Worm (Caenorhabditis elegans) whole organism, L4/young adult: ENCODE results near the gene irld-63.

Experiments
- dao-5 ChIP-seq: sonication (generic microtip); optimal IDR thresholded peaks from 2 replicates; lab custom pipeline; 2016; ENCODE audit warnings: missing genotype, missing genetic modification characterization, moderate library complexity, missing compliant biosample characterization
- him-1 ChIP-seq: sonication (generic microtip); optimal IDR thresholded peaks from 2 replicates; lab custom pipeline; 2016; ENCODE audit warnings: missing genotype, missing genetic modification reagents, missing genetic modification characterization, missing compliant biosample characterization

DNA sequence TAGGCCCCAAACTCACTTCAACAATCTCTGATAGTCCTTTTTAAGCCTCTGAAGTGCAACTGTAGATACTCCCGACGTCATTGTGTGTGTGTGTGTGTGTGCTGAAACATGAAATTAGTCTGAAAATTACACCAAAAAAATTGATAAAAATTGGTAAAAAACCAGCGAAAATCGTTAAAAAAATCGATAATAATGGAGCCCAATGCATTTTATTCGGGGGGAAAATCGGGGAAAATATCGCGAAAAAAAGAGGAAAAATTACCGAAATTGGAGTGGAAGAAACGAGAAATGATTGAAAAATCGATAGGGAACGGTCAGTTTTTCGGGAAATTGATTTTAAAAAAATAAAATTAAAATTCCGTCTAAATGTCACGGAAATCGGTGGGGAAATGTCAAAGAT, 30.3 kb upstream of the irld-63 start, which contains the start of gene ubc-26:
- TF ChIP-seq dao-5 (tag; lab: Kevin White, UChicago) = no peak
- TF ChIP-seq him-1 (tag; lab: Kevin White, UChicago) = no peak
